Worm (Caenorhabditis elegans): ENCODE results near the gene F12A10.8.

ce11 chrII:5503760-5504159 lies 2.9 kb upstream of the F12A10.8 start, which contains the start of gene cyp-44A1:
- TF ChIP-seq dmd-4 (tag; optimal IDR thresholded peaks at IDR 0.05) (no peak), ama-1 (optimal IDR thresholded peaks at IDR 0.05) (no peak), mab-5 (tag; optimal IDR thresholded peaks at IDR 0.05) (no peak), nhr-11 (tag; optimal IDR thresholded peaks at IDR 0.05) (no peak), nhr-12 (tag; optimal IDR thresholded peaks at IDR 0.05) (no peak), lin-13 (GFP tag; optimal IDR thresholded peaks at IDR 0.05) (no peak), R02D3.7 (tag; optimal IDR thresholded peaks at IDR 0.05) (no peak), snpc-4 (tag; optimal IDR thresholded peaks at IDR 0.05) (no peak), unc-62 (GFP tag; optimal IDR thresholded peaks at IDR 0.05) (no peak)
